Fruit fly (Drosophila melanogaster) whole organism, embryonic: ENCODE results near the gene CG11596.

Source experiments
- Atf-2 ChIP-seq: fragments of 200-800 bp; sonication (Bioruptor generic); optimal IDR thresholded peaks from 2 replicates; lab custom pipeline; 2016; ENCODE audit warnings: missing biosample characterization, missing genetic modification characterization
- Atf6 ChIP-seq: fragments of 200-800 bp; sonication (Bioruptor generic); IDR thresholded peaks from 2 replicates; pipeline ENCODE4 v1.3.6; 2022; ENCODE audit warnings: missing biosample characterization, missing genetic modification characterization
- CG10543 ChIP-seq: fragments of 200-800 bp; sonication (Bioruptor generic); optimal IDR thresholded peaks from 3 replicates; lab custom pipeline; 2017; ENCODE audit warnings: missing biosample characterization, mild to moderate bottlenecking, missing genetic modification characterization, moderate library complexity
- CG11093 ChIP-seq: fragments of 200-800 bp; sonication (Bioruptor generic); IDR thresholded peaks from 3 replicates; pipeline ENCODE4 v1.3.6; 2022; ENCODE audit warnings: missing biosample characterization, missing genetic modification characterization
- CG12219 ChIP-seq: fragments of 200-800 bp; sonication (Bioruptor generic); optimal IDR thresholded peaks from 3 replicates; lab custom pipeline; 2018; ENCODE audit warnings: missing biosample characterization, mild to moderate bottlenecking, missing genetic modification characterization
- CG14050 ChIP-seq: fragments of 200-800 bp; sonication (Bioruptor generic); IDR thresholded peaks from 3 replicates; pipeline ENCODE4 v1.3.6; 2022; ENCODE audit warnings: missing biosample characterization, missing genetic modification characterization
- CG14965 ChIP-seq: fragments of 200-800 bp; sonication (Bioruptor generic); optimal IDR thresholded peaks from 2 replicates; lab custom pipeline; 2016; ENCODE audit warnings: missing biosample characterization, missing genetic modification characterization, borderline replicate concordance
- CG1529 ChIP-seq: fragments of 200-800 bp; sonication (Bioruptor generic); optimal IDR thresholded peaks from 3 replicates; lab custom pipeline; 2018; ENCODE audit warnings: missing biosample characterization, missing genetic modification characterization
- CG17361 ChIP-seq: fragments of 200-800 bp; sonication (Bioruptor generic); IDR thresholded peaks from 3 replicates; pipeline ENCODE4 v1.3.6; 2022; ENCODE audit warnings: missing biosample characterization, missing genetic modification characterization
- CG2889 ChIP-seq: fragments of 200-800 bp; sonication (Bioruptor generic); IDR thresholded peaks from 3 replicates; pipeline ENCODE4 v1.3.6; 2022; ENCODE audit warnings: missing biosample characterization, missing genetic modification characterization
- CG34422 ChIP-seq: fragments of 200-800 bp; sonication (Bioruptor generic); IDR thresholded peaks from 3 replicates; pipeline ENCODE4 v1.3.6; 2022; ENCODE audit warnings: missing biosample characterization, missing genetic modification characterization
- CG4424 ChIP-seq: fragments of 200-800 bp; sonication (Bioruptor generic); optimal IDR thresholded peaks from 3 replicates; lab custom pipeline; 2016; ENCODE audit warnings: missing biosample characterization, missing genetic modification characterization
- CG6654 ChIP-seq: fragments of 200-800 bp; sonication (Bioruptor generic); optimal IDR thresholded peaks from 2 replicates; lab custom pipeline; 2017; ENCODE audit warnings: missing biosample characterization, mild to moderate bottlenecking, missing genetic modification characterization
- CG6854 ChIP-seq: fragments of 200-800 bp; sonication (Bioruptor generic); optimal IDR thresholded peaks from 3 replicates; lab custom pipeline; 2017; ENCODE audit warnings: missing biosample characterization, mild to moderate bottlenecking, missing genetic modification characterization
- CG7928 ChIP-seq: fragments of 200-800 bp; sonication (Bioruptor generic); optimal IDR thresholded peaks from 2 replicates; lab custom pipeline; 2017; ENCODE audit warnings: missing biosample characterization, mild to moderate bottlenecking, missing genetic modification characterization
- CG8089 ChIP-seq: fragments of 200-800 bp; sonication (Bioruptor generic); optimal IDR thresholded peaks from 3 replicates; lab custom pipeline; 2016; ENCODE audit warnings: missing biosample characterization, missing genetic modification characterization
- CG8290 ChIP-seq, 3 experiments: fragments of 200-800 bp; sonication (Bioruptor generic); optimal IDR thresholded peaks; 2 replicates each; lab custom pipeline; 2016 to 2019; ENCODE audit warnings: missing biosample characterization in 3 of 3, missing genetic modification characterization in 3 of 3, mild to moderate bottlenecking in 2 of 3, moderate library complexity in 1 of 3
- CG8388 ChIP-seq: fragments of 200-800 bp; sonication (Bioruptor generic); optimal IDR thresholded peaks from 2 replicates; lab custom pipeline; 2019; ENCODE audit warnings: missing biosample characterization, mild to moderate bottlenecking, missing genetic modification characterization, moderate library complexity
- CG8944 ChIP-seq: fragments of 200-800 bp; sonication (Bioruptor generic); optimal IDR thresholded peaks from 3 replicates; lab custom pipeline; 2016; ENCODE audit warnings: missing biosample characterization, missing genetic modification characterization
- CG9797 ChIP-seq: fragments of 200-800 bp; sonication (Bioruptor generic); optimal IDR thresholded peaks from 3 replicates; lab custom pipeline; 2018; ENCODE audit warnings: missing biosample characterization, mild to moderate bottlenecking, missing genetic modification characterization
- CoRest ChIP-seq: fragments of 200-800 bp; sonication (Bioruptor generic); optimal IDR thresholded peaks from 3 replicates; lab custom pipeline; 2018; ENCODE audit warnings: missing biosample characterization, mild to moderate bottlenecking, missing genetic modification characterization, moderate library complexity
- D19B ChIP-seq: fragments of 200-800 bp; sonication (Bioruptor generic); optimal IDR thresholded peaks from 2 replicates; lab custom pipeline; 2017; ENCODE audit warnings: missing biosample characterization, mild to moderate bottlenecking, missing genetic modification characterization
- Deaf1 ChIP-seq: fragments of 200-800 bp; optimal IDR thresholded peaks from 3 replicates; lab custom pipeline; 2019; ENCODE audit warnings: missing biosample characterization, mild to moderate bottlenecking, missing genetic modification characterization, moderate library complexity
- Dip3 ChIP-seq: fragments of 200-800 bp; sonication (Bioruptor generic); optimal IDR thresholded peaks from 3 replicates; lab custom pipeline; 2016; ENCODE audit warnings: missing biosample characterization, missing genetic modification characterization
- E2f2 ChIP-seq: fragments of 200-800 bp; sonication (Bioruptor generic); IDR thresholded peaks from 2 replicates; pipeline ENCODE4 v1.3.6; 2022; ENCODE audit warnings: missing biosample characterization, missing genetic modification characterization
- Ets97D ChIP-seq: fragments of 200-800 bp; sonication (Bioruptor generic); optimal IDR thresholded peaks from 3 replicates; lab custom pipeline; 2016; ENCODE audit warnings: missing biosample characterization, missing genetic modification characterization
- Fer2 ChIP-seq: fragments of 200-800 bp; sonication (Bioruptor generic); optimal IDR thresholded peaks from 2 replicates; lab custom pipeline; 2018; ENCODE audit warnings: missing biosample characterization, mild to moderate bottlenecking, missing genetic modification characterization, moderate library complexity
- HLH54F ChIP-seq: fragments of 200-800 bp; sonication (Bioruptor generic); optimal IDR thresholded peaks from 3 replicates; lab custom pipeline; 2016; ENCODE audit warnings: missing biosample characterization, missing genetic modification characterization
- Oaz ChIP-seq: fragments of 200-800 bp; sonication (Bioruptor generic); IDR thresholded peaks from 2 replicates; pipeline ENCODE4 v1.3.6; 2022; ENCODE audit warnings: missing biosample characterization, missing genetic modification characterization
- Oli ChIP-seq: fragments of 200-800 bp; sonication (Bioruptor generic); optimal IDR thresholded peaks from 2 replicates; lab custom pipeline; 2018; ENCODE audit warnings: missing biosample characterization, mild to moderate bottlenecking, missing genetic modification characterization, moderate library complexity
- Pdp1 ChIP-seq, 2 experiments: fragments of 200-800 bp; sonication (Bioruptor generic); optimal IDR thresholded peaks; 3 replicates each; lab custom pipeline; 2016; ENCODE audit warnings: missing biosample characterization in 2 of 2, missing genetic modification characterization in 2 of 2, mild to moderate bottlenecking in 1 of 2, moderate library complexity in 1 of 2
- Sry-δ ChIP-seq: fragments of 200-800 bp; sonication (Bioruptor generic); optimal IDR thresholded peaks from 2 replicates; lab custom pipeline; 2016; ENCODE audit warnings: missing biosample characterization, missing genetic modification characterization
- Usf ChIP-seq: fragments of 200-800 bp; sonication (Bioruptor generic); optimal IDR thresholded peaks from 2 replicates; lab custom pipeline; 2017; ENCODE audit warnings: missing genotype, missing biosample characterization, missing genetic modification characterization
- cg ChIP-seq: fragments of 200-800 bp; sonication (Bioruptor generic); optimal IDR thresholded peaks from 3 replicates; lab custom pipeline; 2019; ENCODE audit warnings: missing biosample characterization, mild to moderate bottlenecking, missing genetic modification characterization, moderate library complexity
- ci ChIP-seq: fragments of 200-800 bp; sonication (Bioruptor generic); IDR thresholded peaks from 3 replicates; pipeline ENCODE4 v1.3.6; 2022; ENCODE audit warnings: missing biosample characterization, missing genetic modification characterization
- crol ChIP-seq: fragments of 200-800 bp; sonication (Bioruptor generic); IDR thresholded peaks from 2 replicates; pipeline ENCODE4 v1.3.6; 2022; ENCODE audit warnings: missing biosample characterization, missing genetic modification characterization
- crp ChIP-seq, 2 experiments: fragments of 200-800 bp; sonication (Bioruptor generic); optimal IDR thresholded peaks; 2 replicates in 1 of 2; 3 replicates in 1 of 2; lab custom pipeline; 2017; ENCODE audit warnings: missing biosample characterization in 2 of 2, missing genetic modification characterization in 2 of 2, mild to moderate bottlenecking in 1 of 2, moderate library complexity in 1 of 2
- ems ChIP-seq: fragments of 200-800 bp; sonication (Bioruptor generic); optimal IDR thresholded peaks from 3 replicates; lab custom pipeline; 2016; ENCODE audit warnings: missing biosample characterization, missing genetic modification characterization
- esg ChIP-seq: fragments of 200-800 bp; sonication (Bioruptor generic); conservative IDR thresholded peaks from 2 replicates; pipeline ENCODE4 v1.3.6; 2022; ENCODE audit warnings: missing biosample characterization, missing genetic modification characterization
- grn ChIP-seq: fragments of 200-800 bp; sonication (Bioruptor generic); optimal IDR thresholded peaks from 3 replicates; lab custom pipeline; 2017; ENCODE audit warnings: missing biosample characterization, missing genetic modification characterization
- insv ChIP-seq, 2 experiments: fragments of 200-800 bp; sonication (Bioruptor generic); optimal IDR thresholded peaks; 3 replicates each; lab custom pipeline; 2016 to 2018; ENCODE audit warnings: missing biosample characterization in 2 of 2, missing genetic modification characterization in 2 of 2
- lab ChIP-seq: fragments of 200-800 bp; sonication (Bioruptor generic); optimal IDR thresholded peaks from 3 replicates; lab custom pipeline; 2017; ENCODE audit warnings: missing biosample characterization, missing genetic modification characterization, mild to moderate bottlenecking, moderate library complexity, missing genetic modification reagents
- otp ChIP-seq: fragments of 200-800 bp; sonication (Bioruptor generic); IDR thresholded peaks from 3 replicates; pipeline ENCODE4, ENCODE4 v1.3.6; 2022; ENCODE audit warnings: missing biosample characterization, missing genetic modification characterization
- pan ChIP-seq, 4 experiments: fragments of >200 bp in 3 of 4; fragments of 200-800 bp in 1 of 4; sonication (Bioruptor generic) in 1 of 4; optimal IDR thresholded peaks in 3 of 4; IDR thresholded peaks in 1 of 4; 2 replicates each; pipeline versions ENCODE4 v1.3.6 to Lab custom; 2017 to 2022; ENCODE audit warnings: missing biosample characterization in 2 of 4, missing genetic modification characterization in 2 of 4, mixed read lengths in 1 of 4
- pum ChIP-seq: fragments of 200-800 bp; sonication (Bioruptor generic); optimal IDR thresholded peaks from 2 replicates; lab custom pipeline; 2016; ENCODE audit warnings: missing biosample characterization, missing genetic modification characterization
- sens-2 ChIP-seq: fragments of 200-800 bp; sonication (Bioruptor generic); IDR thresholded peaks from 2 replicates; pipeline ENCODE4 v1.3.6; 2022; ENCODE audit warnings: missing biosample characterization, missing genetic modification characterization
- so ChIP-seq: fragments of 200-800 bp; sonication (Bioruptor generic); IDR thresholded peaks from 3 replicates; pipeline ENCODE4 v1.3.6; 2022; ENCODE audit warnings: missing biosample characterization, missing genetic modification characterization
- tgo ChIP-seq: fragments of 200-800 bp; sonication (Bioruptor generic); IDR thresholded peaks from 3 replicates; pipeline ENCODE4 v1.3.6; 2022; ENCODE audit warnings: missing biosample characterization, missing genetic modification characterization
- wdn ChIP-seq: fragments of 200-800 bp; sonication (Bioruptor generic); IDR thresholded peaks from 2 replicates; pipeline ENCODE4 v1.3.6; 2022; ENCODE audit warnings: missing biosample characterization, missing genetic modification characterization

CG11596 gene

dm6 chrX:1951391-1952066 lies 24.0 kb downstream of the CG11596 start (continued):
- TF ChIP-seq CG6654 (GFP tag; lab: Kevin White, UChicago) (peak; percentile 86), pum (peak; percentile 93), sens-2 (peak; percentile 94), CG14965 (GFP tag; lab: Kevin White, UChicago) (peak; percentile 75), CG14050 (GFP tag; lab: Robert Waterston, UW) (peak; percentile 84), CG2889 (GFP tag; lab: Robert Waterston, UW) (peak; percentile 82), Usf (peak; percentile 81), CG4424 (GFP tag; lab: Kevin White, UChicago) (peak; percentile 97), CG9797 (GFP tag; lab: Kevin White, UChicago) (peak; percentile 56), CG1529 (peak; percentile 94), Oaz (GFP tag; lab: Robert Waterston, UW) (peak; percentile 78), Fer2 (peak; percentile 85), insv (GFP tag; optimal IDR thresholded peaks at IDR 0.05; lab: Kevin White, UChicago) (peak; percentile 39 to 55), ci (GFP tag; lab: Robert Waterston, UW) (peak; percentile 98), CG7928 (GFP tag; lab: Kevin White, UChicago) (peak; percentile 71), Ets97D (GFP tag; lab: Kevin White, UChicago) (peak; percentile 86), ems (GFP tag; lab: Kevin White, UChicago) (peak; percentile 97), CG12219 (GFP tag; lab: Kevin White, UChicago) (peak; percentile 97), wdn (GFP tag; lab: Robert Waterston, UW) (peak; percentile 89), Dip3 (peak; percentile 95), tgo (GFP tag; lab: Robert Waterston, UW) (peak; percentile 90), crp (GFP tag; optimal IDR thresholded peaks at IDR 0.05; lab: Kevin White, UChicago) (peak in 1 of 2 experiments; percentile 64), lab (GFP tag; lab: Kevin White, UChicago) (peak; percentile 98), CG10543 (GFP tag; lab: Kevin White, UChicago) (peak; percentile 87), so (GFP tag; lab: Robert Waterston, UW) (peak; percentile 94), CG8089 (peak; percentile 96), Pdp1 (GFP tag; optimal IDR thresholded peaks at IDR 0.05; lab: Kevin White, UChicago) (peak; percentile 95 to 96), grn (peak; percentile 44), HLH54F (GFP tag; lab: Kevin White, UChicago) (peak; percentile 95), Atf-2 (GFP tag; lab: Kevin White, UChicago) (peak; percentile 93), CoRest (tag; lab: Kevin White, UChicago) (peak; percentile 91), D19B (GFP tag; lab: Kevin White, UChicago) (peak; percentile 83), CG11093 (peak; percentile 87), CG8290 (GFP tag; optimal IDR thresholded peaks at IDR 0.05; lab: Kevin White, UChicago) (peak; percentile 84), CG8290 (tag; optimal IDR thresholded peaks at IDR 0.05; lab: Kevin White, UChicago) (peak; percentile 60 to 99), CG17361 (GFP tag; lab: Robert Waterston, UW) (peak; percentile 94), CG8944 (GFP tag; lab: Kevin White, UChicago) (peak; percentile 95), Atf6 (peak; percentile 93), pan (optimal IDR thresholded peaks at IDR 0.05; lab: Kevin White, UChicago) (no peak), pan (GFP tag; optimal IDR thresholded peaks at IDR 0.05 in 1 of 2, IDR thresholded peaks at IDR 0.05 in 1 of 2) (peak in 1 of 2 experiments; percentile 93), Oli (tag; lab: Kevin White, UChicago) (peak; percentile 95), E2f2 (GFP tag; lab: Robert Waterston, UW) (peak; percentile 74), Sry-δ (GFP tag; lab: Kevin White, UChicago) (peak; percentile 63), CG8388 (peak; percentile 95), otp (GFP tag; lab: Robert Waterston, UW) (peak; percentile 94), Deaf1 (tag; lab: Kevin White, UChicago) (peak; percentile 78), crol (GFP tag; lab: Robert Waterston, UW) (peak; percentile 68), CG6854 (GFP tag; lab: Kevin White, UChicago) (peak; percentile 93), cg (GFP tag; lab: Kevin White, UChicago) (peak; percentile 72), CG34422 (GFP tag; lab: Robert Waterston, UW) (peak; percentile 95), esg (GFP tag; lab: Robert Waterston, UW) (peak; percentile 89)
